Worm (Caenorhabditis elegans): Measurements from ENCODE around the gene F20D6.2.

ce11 chrV:8217118-8217517, 31.3 kb downstream of the F20D6.2 start:
- no peak for TF ChIP-seq tbx-2 (tag; optimal IDR thresholded peaks at IDR 0.05)
- TF ChIP-seq nhr-11 (tag; optimal IDR thresholded peaks at IDR 0.05) = no peak
- TF ChIP-seq snpc-4 (tag; optimal IDR thresholded peaks at IDR 0.05) = no peak
- no peak for TF ChIP-seq nhr-77 (tag; optimal IDR thresholded peaks at IDR 0.05)
- no peak for TF ChIP-seq ama-1 (optimal IDR thresholded peaks at IDR 0.05)
- TF ChIP-seq fos-1 (tag; optimal IDR thresholded peaks at IDR 0.05) = no peak
- peak; percentile 80 for TF ChIP-seq pqm-1 (tag; optimal IDR thresholded peaks at IDR 0.05)

All from whole organism, L3 larva.